Fruit fly (Drosophila melanogaster) whole organism, embryonic: ENCODE results near the gene HBS1.

Source experiments
- CG2116 ChIP-seq: fragments of 200-800 bp; sonication (Bioruptor generic); optimal IDR thresholded peaks from 3 replicates; lab custom pipeline; 2018; ENCODE audit warnings: missing biosample characterization, mild to moderate bottlenecking, missing genetic modification characterization
- Camta ChIP-seq: fragments of 200-800 bp; sonication (Bioruptor generic); optimal IDR thresholded peaks from 2 replicates; lab custom pipeline; 2016; ENCODE audit warnings: missing biosample characterization, missing genetic modification characterization
- ap ChIP-seq: fragments of 200-800 bp; sonication (Bioruptor generic); IDR thresholded peaks from 2 replicates; pipeline ENCODE4 v1.3.6; 2022; ENCODE audit warnings: missing biosample characterization, missing genetic modification characterization
- knrl ChIP-seq: fragments of 200-800 bp; sonication (Bioruptor generic); IDR thresholded peaks from 3 replicates; pipeline ENCODE4 v1.3.6; 2022; ENCODE audit warnings: missing biosample characterization, missing genetic modification characterization; ENCODE audit not compliant: partially characterized antibody
- pzg ChIP-seq: fragments of 200-800 bp; sonication (Bioruptor generic); optimal IDR thresholded peaks from 3 replicates; lab custom pipeline; 2018; ENCODE audit warnings: missing biosample characterization, mild to moderate bottlenecking, missing genetic modification characterization, moderate library complexity

- TF ChIP-seq CG2116 (GFP tag; lab: Kevin White, UChicago) (no peak), ap (GFP tag; lab: Robert Waterston, UW) (no peak), Camta (GFP tag; lab: Kevin White, UChicago) (no peak), pzg (no peak), knrl (no peak)
Measured at dm6 chr3L:1899616-1900015, 34.6 kb upstream of the HBS1 start.
